Worm (Caenorhabditis elegans) whole organism, L4/young adult: ENCODE results near the gene C52B9.10.

Experiments
- W03F9.2 ChIP-seq: fragments of 150-350 bp; optimal IDR thresholded peaks from 2 replicates; lab custom pipeline; 2014; ENCODE audit warnings: missing biosample characterization, missing genetic modification characterization
- dao-5 ChIP-seq: sonication (generic microtip); optimal IDR thresholded peaks from 2 replicates; lab custom pipeline; 2016; ENCODE audit warnings: missing genotype, missing genetic modification characterization, moderate library complexity, missing compliant biosample characterization
- him-1 ChIP-seq: sonication (generic microtip); optimal IDR thresholded peaks from 2 replicates; lab custom pipeline; 2016; ENCODE audit warnings: missing genotype, missing genetic modification reagents, missing genetic modification characterization, missing compliant biosample characterization

The C52B9.10 gene

DNA sequence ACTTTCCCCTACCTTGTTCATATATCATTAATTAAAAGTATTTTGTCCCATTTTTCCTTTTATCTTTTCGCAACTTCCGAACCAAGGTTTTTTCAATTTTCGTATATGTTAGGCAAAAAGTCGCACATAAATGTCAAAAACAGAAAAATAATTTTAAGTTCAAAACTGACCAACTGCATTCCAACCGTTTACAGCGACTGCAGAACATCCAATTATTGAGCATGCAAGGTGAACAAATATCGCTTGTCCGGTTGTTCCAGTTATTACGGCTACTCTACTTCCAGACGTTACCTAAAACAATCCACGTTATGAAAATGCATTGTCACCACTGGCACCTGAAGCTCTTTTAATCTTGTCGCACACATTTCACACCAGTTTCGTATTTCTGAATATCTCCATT lies at the start of gene C52B9.10:
C52B9.10 (plus strand) TSS at position 301 of the 400 bp plus-strand sequence.
- TF ChIP-seq him-1 = no peak
- TF ChIP-seq W03F9.2 = no peak

DNA sequence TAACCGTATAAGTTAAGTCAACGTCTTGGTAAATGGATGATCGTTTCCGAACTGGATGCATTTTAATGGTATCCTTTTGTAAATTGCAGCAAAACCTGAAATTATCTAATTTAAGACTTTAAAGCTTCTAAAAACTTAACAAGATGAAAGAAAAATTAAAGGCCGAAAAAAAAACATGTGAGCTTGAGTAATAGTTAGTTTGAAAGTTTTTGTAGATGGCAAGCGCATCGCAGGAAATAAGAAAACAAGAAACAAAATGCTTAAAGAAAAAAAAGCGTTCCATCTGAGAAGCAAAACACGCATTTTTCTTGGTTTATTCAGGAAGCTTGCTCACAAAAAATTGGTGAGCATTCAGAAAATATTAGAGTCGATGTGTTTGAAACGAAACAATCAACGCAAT lies 38.0 kb upstream of the C52B9.10 start, which contains the start of gene rab-37:
rab-37 (minus strand) TSS at position 101 of the 400 bp plus-strand sequence.
- no peak for TF ChIP-seq dao-5 (tag; lab: Kevin White, UChicago)
- TF ChIP-seq W03F9.2 = no peak
- TF ChIP-seq him-1 = no peak

DNA sequence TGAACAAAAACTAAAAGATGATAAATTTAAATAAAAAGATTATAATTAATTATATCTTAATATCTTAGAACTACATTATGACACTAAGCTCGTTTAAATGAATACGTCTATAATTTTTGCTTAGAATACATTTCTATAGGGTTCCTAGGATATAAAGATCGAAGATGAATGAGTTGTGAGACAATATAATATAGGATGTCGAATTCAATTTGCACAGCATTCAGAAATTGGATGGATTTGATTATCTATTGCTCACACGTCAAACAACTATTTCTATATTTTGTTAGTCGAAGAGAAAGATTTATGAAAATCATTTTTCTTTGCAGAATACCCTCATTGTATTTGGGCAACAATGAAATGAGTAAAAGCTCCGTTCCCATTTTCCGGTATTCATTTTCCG lies 34.7 kb upstream of the C52B9.10 start:
- TF ChIP-seq him-1 (no peak), W03F9.2 (no peak), dao-5 (tag; lab: Kevin White, UChicago) (no peak)

DNA sequence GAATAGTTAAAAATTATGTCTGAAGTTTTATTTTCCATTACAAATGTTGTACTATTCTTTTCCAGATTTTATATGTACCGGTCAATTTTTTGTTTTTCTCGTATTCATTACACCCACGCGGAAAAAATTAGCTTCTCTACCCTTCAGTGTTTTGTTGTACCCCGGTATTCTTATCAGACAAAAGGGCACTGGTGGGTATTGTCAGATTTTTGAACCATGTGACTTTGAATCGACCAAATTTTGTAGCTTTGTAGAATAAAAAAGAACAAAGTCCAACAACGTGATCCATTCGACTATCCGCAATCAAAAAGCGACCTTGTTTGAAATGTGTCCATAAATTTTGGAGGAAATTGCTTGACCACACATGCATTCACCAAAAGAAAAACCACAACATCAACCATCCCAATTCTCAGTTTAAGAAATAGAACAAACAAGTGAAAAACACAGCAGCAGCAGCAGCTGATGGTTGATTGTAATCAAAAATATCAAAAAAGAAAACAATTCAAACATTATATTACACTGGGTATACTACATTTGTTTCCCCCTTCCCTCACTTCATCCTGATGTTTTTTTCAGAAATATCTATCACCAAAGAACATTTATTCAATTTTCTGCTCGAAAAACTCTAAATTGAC lies 29.1 kb upstream of the C52B9.10 start:
- no peak for TF ChIP-seq W03F9.2

DNA sequence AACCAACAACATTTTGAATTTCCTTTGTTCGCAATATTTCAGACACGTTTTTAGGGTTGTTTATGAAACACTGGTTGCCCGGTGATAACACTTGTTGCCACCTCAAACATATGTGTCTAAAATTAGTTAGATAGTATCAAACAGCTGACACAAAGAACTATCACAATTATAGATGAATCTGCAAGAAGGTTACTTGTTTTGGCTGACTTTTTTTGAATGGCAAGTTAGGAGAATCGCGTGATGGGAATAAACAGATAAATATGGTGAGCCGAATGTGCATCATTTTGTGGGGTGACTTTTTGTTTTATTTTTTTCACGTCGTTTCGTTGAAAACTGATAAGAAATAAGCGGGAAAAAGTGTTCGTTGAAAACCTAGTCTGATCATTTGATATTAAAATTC lies 28.6 kb upstream of the C52B9.10 start:
- TF ChIP-seq W03F9.2 (peak; percentile 3), dao-5 (tag; lab: Kevin White, UChicago) (no peak), him-1 (no peak)

DNA sequence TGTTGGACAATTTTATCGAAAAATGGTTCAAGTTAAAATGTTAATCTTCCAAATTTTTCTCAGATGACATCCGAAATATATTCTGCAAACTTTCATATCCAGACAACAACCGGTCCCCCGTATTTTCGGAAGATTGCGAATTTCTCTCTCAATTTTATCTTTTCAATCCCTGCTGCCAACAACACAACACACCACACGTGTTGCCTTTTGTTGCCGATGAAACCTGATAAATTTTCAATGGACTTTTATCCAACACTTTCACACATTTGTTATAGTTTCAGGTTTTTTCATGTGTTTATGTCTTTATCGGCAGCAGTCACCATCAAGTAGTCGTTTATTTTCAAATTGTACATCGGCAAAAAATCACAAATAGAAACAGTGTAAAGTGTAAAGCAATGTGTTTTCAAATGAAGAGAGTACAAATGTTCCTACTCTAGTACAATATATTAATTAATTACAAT lies 27.4 kb upstream of the C52B9.10 start:
- no peak for TF ChIP-seq dao-5 (tag; lab: Kevin White, UChicago)
- TF ChIP-seq W03F9.2 = no peak
- no peak for TF ChIP-seq him-1

DNA sequence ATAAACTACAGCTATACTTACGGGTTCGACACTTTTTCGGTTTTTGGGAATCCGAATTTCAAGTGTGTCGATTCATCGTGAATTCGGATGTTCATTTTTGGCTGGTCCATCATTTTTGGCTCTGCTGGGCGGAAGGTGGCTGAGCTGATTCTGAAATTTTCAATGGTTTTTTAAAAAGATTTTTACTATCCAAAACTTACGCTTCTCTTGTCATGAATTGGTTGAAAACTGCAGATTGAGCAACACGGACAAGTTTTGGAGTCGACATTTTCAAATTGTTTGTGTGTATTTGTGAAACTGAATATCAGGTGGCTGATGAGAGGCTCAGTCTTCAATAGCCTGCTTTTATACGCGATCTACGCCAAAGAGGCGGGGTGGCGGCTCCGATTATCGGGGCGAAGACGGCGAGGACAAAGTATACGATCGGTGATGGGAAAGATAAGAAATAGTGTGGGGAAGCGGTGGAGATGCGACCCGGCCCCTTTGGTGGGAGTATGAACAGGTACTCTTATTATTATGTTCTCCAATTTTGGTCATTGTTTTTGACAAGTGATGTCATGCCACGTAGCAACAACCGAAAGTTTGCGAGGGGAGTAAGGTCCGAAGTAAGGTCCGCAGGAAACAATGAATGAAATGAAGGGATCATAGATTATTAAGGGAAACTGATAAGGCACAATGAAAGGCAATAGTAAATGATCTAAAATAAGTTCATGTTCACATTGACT lies 26.7 kb upstream of the C52B9.10 start, which contains the start of gene F48D6.4:
F48D6.4 (minus strand) TSS at position 346 of the 725 bp plus-strand sequence.
- TF ChIP-seq dao-5 (tag; lab: Kevin White, UChicago) = peak; percentile 44
- TF ChIP-seq him-1 = no peak

DNA sequence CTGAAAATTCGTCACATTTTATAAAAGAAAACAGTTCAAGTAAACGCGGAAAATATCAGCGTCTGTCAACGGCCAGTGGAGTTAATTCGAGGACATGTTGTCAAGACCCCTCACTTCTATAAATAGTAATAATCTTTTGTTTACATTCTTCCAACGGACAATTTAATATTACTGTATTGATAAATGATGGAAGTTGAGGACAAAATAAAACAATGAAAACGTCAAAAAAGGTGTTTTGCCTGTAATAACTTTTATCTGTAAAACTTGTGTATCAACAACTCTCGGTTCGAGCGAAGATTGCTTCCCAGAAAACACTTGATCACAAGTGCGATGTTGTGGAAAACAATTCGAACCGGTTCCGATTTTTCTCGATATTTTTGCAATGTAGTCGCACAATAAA lies 25.3 kb upstream of the C52B9.10 start:
- TF ChIP-seq W03F9.2 = no peak

DNA sequence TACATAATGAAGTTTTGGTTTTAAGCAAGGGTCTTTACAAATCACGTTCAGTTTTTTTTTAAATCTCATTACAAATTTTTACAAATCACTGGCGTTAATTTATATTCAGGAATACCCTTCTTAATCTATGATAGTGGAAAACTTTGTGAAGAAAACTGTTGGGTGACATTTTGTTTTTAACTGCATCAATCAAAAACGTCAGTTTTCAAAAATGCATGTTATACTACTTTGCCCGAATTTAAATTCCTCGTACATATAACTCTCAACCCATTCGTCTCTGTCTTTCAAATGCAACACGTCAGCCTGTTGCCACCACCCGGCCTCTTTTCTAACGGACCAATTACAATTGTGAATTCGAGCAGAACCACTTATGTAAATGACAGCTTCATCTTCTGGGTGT lies 24.8 kb upstream of the C52B9.10 start, which contains the start of gene hlh-13:
hlh-13 (plus strand) TSS at position 301 of the 400 bp plus-strand sequence.
- no peak for TF ChIP-seq W03F9.2
- TF ChIP-seq dao-5 (tag; lab: Kevin White, UChicago) = no peak
- no peak for TF ChIP-seq him-1

DNA sequence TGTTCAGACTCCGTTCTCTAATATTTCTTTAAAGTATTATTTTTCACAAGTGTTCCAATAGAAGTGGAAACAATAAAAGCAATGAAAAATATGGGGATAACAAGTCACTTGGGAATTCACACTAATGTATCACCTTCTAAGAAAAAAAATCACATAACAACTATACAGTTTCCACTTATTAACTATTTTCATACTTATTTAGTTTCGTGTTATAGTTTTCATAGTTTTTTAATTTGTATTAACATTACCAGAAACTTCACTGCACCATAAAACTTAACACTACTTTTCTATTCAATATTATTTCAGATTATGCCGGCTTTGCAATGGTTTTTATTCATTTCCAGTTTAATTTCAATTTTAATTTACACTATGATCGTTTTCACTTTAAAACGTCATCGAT lies 21.7 kb upstream of the C52B9.10 start, which contains the start of gene srv-5:
srv-5 (plus strand) TSS at position 301 of the 400 bp plus-strand sequence.
- TF ChIP-seq him-1 (no peak), W03F9.2 (no peak), dao-5 (tag; lab: Kevin White, UChicago) (no peak)

DNA sequence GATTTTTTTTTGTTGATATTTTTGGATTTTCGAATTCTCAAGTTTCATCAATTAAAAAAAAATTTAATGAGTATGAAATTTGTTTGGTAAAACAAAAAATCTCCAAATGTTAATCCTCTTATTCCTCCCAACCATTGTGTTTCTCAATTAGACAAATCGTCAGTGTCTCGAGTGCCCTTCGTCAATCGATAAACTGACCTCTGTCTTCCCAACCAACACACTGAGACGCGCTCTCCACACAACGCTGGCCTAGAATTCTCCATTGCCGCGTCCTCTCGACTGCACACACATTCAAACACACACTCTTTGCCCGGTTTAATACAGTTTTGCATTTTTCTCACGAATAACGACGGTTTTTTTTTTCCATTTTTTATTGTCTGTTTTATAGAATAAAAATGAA lies 18.9 kb upstream of the C52B9.10 start, which contains the start of gene taf-11.1:
taf-11.1 (plus strand) TSS at position 389 of the 400 bp plus-strand sequence.
- TF ChIP-seq W03F9.2 = no peak
- no peak for TF ChIP-seq dao-5 (tag; lab: Kevin White, UChicago)
- TF ChIP-seq him-1 = no peak

DNA sequence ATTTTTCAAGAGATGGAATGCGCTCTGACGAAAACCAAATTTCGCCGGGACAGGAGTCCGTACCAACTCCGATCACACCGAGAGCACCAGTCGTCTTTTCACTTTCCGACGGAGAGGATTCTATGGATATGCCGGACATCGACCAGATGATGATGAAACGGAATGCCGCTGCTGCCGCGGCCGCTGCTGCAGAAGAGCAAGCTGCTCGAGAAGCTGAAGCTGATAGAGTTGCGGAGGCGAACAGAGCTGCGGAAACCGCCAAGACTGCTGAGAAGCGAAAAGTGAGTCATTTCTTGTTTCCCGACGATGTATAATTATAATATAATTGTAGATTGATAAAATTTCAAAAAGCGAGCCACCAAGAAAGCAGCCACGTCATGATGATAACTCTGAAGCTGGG lies 18.3 kb upstream of the C52B9.10 start:
- TF ChIP-seq dao-5 (tag; lab: Kevin White, UChicago) (no peak), W03F9.2 (no peak), him-1 (no peak)

DNA sequence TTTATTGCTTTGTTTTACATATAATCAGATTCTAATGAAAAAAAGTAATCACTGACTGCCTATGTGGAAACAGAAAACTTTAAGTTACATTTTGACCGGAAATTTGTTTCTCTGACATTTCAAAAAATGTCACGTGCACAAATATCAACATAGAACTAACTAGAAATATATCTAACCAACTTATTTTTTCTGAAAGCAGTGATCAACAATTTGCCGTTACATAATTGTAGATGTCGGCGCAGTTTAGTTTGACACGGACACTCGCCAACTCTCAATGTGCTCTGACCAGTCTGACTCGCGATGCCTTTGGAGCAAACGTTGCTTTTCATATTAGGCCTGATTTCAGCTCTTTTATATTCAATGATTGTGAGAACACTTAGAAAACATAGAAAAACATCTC lies 17.0 kb upstream of the C52B9.10 start, which contains the start of gene srv-6:
srv-6 (plus strand) TSS at position 301 of the 400 bp plus-strand sequence.
- TF ChIP-seq W03F9.2 (no peak), him-1 (no peak), dao-5 (tag; lab: Kevin White, UChicago) (no peak)

DNA sequence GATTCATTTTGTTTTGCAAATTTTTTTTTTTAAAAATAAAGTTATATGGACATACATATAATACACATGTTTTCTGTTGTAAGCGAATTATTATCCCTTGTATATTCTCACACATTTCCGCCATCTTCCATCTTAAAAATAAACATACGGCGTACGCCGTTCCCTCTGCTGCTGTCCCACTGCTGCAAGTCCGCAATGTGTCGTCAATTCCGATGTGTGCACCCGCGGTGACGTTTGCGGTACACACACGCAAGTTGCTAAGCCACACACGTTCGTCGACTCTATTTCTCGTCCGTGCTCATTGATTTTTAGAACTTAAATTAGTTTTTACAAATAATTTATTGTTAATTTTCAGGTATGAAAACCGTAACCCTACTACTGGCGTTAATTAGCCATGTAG lies 13.4 kb upstream of the C52B9.10 start, which contains the start of gene C52B9.4:
C52B9.4 (plus strand) TSS at position 356 of the 400 bp plus-strand sequence.
- no peak for TF ChIP-seq dao-5 (tag; lab: Kevin White, UChicago)
- TF ChIP-seq W03F9.2 = peak; percentile 5

DNA sequence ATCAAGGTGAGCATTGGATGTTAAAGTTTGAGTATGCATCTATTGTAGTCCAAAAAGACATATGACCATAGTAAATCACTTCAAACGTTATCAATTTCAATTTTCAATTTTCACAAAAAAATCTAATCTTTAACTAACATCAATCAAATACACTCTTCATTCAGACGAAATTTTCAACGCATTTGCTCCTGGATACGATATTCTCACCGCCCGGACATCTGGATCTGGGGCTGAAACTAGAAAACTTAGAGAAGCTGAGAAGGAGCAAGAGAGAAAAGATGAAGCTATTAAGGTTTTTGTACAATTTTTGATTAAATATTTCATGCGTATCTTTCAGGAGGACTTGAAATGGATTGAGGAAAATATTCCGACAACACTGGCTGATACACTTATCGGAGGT lies 9.9 kb upstream of the C52B9.10 start:
- no peak for TF ChIP-seq him-1
- no peak for TF ChIP-seq W03F9.2
- no peak for TF ChIP-seq dao-5 (tag; lab: Kevin White, UChicago)
